Worm (Caenorhabditis elegans): ENCODE measurements around the gene clec-246.

ce11 chrV:18157707-18158106 is 31.6 kb upstream of the clec-246 start, which contains the start of gene clec-48:
- no peak for TF ChIP-seq W03F9.2 (tag; optimal IDR thresholded peaks at IDR 0.05)
- no peak for TF ChIP-seq him-1 (tag; optimal IDR thresholded peaks at IDR 0.05)
